Fruit fly (Drosophila melanogaster): ENCODE results near the gene CG7208.

Gene CG7208

DNA sequence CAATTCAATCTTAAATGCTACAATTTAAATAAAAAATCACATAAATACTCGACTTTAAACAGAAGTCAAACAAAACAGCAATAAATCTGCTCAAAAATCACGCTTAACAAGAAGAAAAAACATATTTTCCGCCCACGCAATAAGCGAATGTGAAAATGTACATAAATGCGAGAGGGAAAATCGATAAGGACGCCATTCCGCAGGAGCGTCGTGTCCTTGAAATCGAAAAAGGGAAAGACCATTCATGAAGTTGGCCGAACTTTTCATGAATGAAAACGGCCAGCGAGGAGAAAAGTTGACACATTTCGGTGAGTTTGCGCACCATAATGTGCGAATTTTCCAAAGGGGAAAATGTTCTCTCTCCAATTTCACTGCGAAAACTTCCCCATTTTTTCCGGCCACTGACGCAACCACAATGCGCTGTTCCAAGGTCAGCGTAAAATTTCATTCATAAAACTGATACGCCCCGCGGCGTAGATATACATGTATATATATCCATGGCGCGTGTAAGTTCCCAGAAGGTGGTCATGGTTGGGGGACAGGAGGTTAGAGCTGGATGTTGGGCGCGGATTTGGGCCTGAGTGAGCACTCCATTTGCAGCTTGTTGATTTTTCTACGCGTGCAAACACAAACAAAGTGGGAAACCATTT is 25.2 kb downstream of the CG7208 start (continued):
- TF ChIP-seq Gug (GFP tag; IDR thresholded peaks at IDR 0.05), result no peak
- no peak for TF ChIP-seq Optix (GFP tag; IDR thresholded peaks at IDR 0.05)
- TF ChIP-seq CG17568 (GFP tag; optimal IDR thresholded peaks at IDR 0.05), result no peak
- no peak for TF ChIP-seq Aef1 (GFP tag; IDR thresholded peaks at IDR 0.05)
- TF ChIP-seq gcm (GFP tag; optimal IDR thresholded peaks at IDR 0.05), result no peak
- no peak for TF ChIP-seq zen (tag; optimal IDR thresholded peaks at IDR 0.05)
- TF ChIP-seq CG12236 (GFP tag; optimal IDR thresholded peaks at IDR 0.05), result no peak
- TF ChIP-seq Myb (GFP tag; optimal IDR thresholded peaks at IDR 0.05), result no peak
- TF ChIP-seq en (GFP tag; optimal IDR thresholded peaks at IDR 0.05), result no peak
- TF ChIP-seq CG34422 (GFP tag; IDR thresholded peaks at IDR 0.05), result peak; percentile 40; the same call in 1 of the 3 replicates
- TF ChIP-seq CG32767 (GFP tag; IDR thresholded peaks at IDR 0.05), result 0 out of 2 replicates have a peak, but pooled peaks have one; percentile 42
- TF ChIP-seq CG32532 (GFP tag; IDR thresholded peaks at IDR 0.05), result no peak
- TF ChIP-seq h (optimal IDR thresholded peaks at IDR 0.05), result no peak
- TF ChIP-seq dimm (GFP tag; IDR thresholded peaks at IDR 0.05), result no peak
- no peak for TF ChIP-seq gce (GFP tag; IDR thresholded peaks at IDR 0.05)
- peak; percentile 68 for TF ChIP-seq ftz-f1 (GFP tag; optimal IDR thresholded peaks at IDR 0.05)
- no peak for TF ChIP-seq CG14014 (GFP tag; IDR thresholded peaks at IDR 0.05)
- no peak for TF ChIP-seq Scr (GFP tag; IDR thresholded peaks at IDR 0.05; ENCODE audit: partially characterized antibody)
- no peak for TF ChIP-seq CG5180 (GFP tag; optimal IDR thresholded peaks at IDR 0.05)
- TF ChIP-seq Dad (GFP tag; optimal IDR thresholded peaks at IDR 0.05), result no peak
- no peak for TF ChIP-seq her (GFP tag; optimal IDR thresholded peaks at IDR 0.05)
- no peak for TF ChIP-seq Stat92E (GFP tag; optimal IDR thresholded peaks at IDR 0.05)
- TF ChIP-seq nerfin-1 (tag; optimal IDR thresholded peaks at IDR 0.05), result peak; percentile 28
- TF ChIP-seq pum (GFP tag; optimal IDR thresholded peaks at IDR 0.05), result no peak
- TF ChIP-seq gsb (GFP tag; IDR thresholded peaks at IDR 0.05), result no peak
- TF ChIP-seq abd-A (tag; optimal IDR thresholded peaks at IDR 0.05), result peak; percentile 15
- TF ChIP-seq disco-r (GFP tag; optimal IDR thresholded peaks at IDR 0.05), result no peak
- TF ChIP-seq Hsf (GFP tag; optimal IDR thresholded peaks at IDR 0.05), result no peak
- no peak for TF ChIP-seq ken (GFP tag; IDR thresholded peaks at IDR 0.05)
- no peak for TF ChIP-seq CG10654 (GFP tag; optimal IDR thresholded peaks at IDR 0.05)
- no peak for TF ChIP-seq Doc3 (GFP tag; IDR thresholded peaks at IDR 0.05; ENCODE audit: partially characterized antibody)
- TF ChIP-seq da (GFP tag; optimal IDR thresholded peaks at IDR 0.05), result no peak
- no peak for TF ChIP-seq fu2 (GFP tag; optimal IDR thresholded peaks at IDR 0.05)
- no peak for TF ChIP-seq Awh (GFP tag; IDR thresholded peaks at IDR 0.05)
- TF ChIP-seq eyg (GFP tag; optimal IDR thresholded peaks at IDR 0.05), result no peak
- no peak for TF ChIP-seq CG15011 (GFP tag; optimal IDR thresholded peaks at IDR 0.05)
- TF ChIP-seq peb (GFP tag; IDR thresholded peaks at IDR 0.05), result no peak
- TF ChIP-seq tup (GFP tag; optimal IDR thresholded peaks at IDR 0.05), result no peak
- TF ChIP-seq Max (GFP tag; optimal IDR thresholded peaks at IDR 0.05), result no peak
- peak; percentile 94 for TF ChIP-seq ewg (GFP tag; optimal IDR thresholded peaks at IDR 0.05)
- no peak for TF ChIP-seq Lpt (GFP tag; optimal IDR thresholded peaks at IDR 0.05)
- peak; percentile 97 for TF ChIP-seq onecut (GFP tag; IDR thresholded peaks at IDR 0.05)
- TF ChIP-seq salm (tag; optimal IDR thresholded peaks at IDR 0.05), result no peak
- TF ChIP-seq CG11504 (tag; optimal IDR thresholded peaks at IDR 0.05), result no peak
- 0 out of 4 replicates have a peak, but pooled peaks have one; percentile 16 for TF ChIP-seq chinmo (GFP tag; IDR thresholded peaks at IDR 0.05; ENCODE audit: partially characterized antibody)
- TF ChIP-seq CG14050 (GFP tag; IDR thresholded peaks at IDR 0.05), result no peak
- no peak for TF ChIP-seq Lim3 (GFP tag; IDR thresholded peaks at IDR 0.05)
- TF ChIP-seq CG34376 (GFP tag; optimal IDR thresholded peaks at IDR 0.05), result no peak
- TF ChIP-seq ssp (GFP tag; IDR thresholded peaks at IDR 0.05), result no peak
- TF ChIP-seq Dll (GFP tag; IDR thresholded peaks at IDR 0.05; ENCODE audit: partially characterized antibody), result no peak
- TF ChIP-seq tll (GFP tag; optimal IDR thresholded peaks at IDR 0.05), result no peak
